Worm (Caenorhabditis elegans): ENCODE measurements around the gene znf-782.
A peak's percentile ranks its signal among the peaks of the same experiment; 100 is the strongest.

The znf-782 gene

DNA sequence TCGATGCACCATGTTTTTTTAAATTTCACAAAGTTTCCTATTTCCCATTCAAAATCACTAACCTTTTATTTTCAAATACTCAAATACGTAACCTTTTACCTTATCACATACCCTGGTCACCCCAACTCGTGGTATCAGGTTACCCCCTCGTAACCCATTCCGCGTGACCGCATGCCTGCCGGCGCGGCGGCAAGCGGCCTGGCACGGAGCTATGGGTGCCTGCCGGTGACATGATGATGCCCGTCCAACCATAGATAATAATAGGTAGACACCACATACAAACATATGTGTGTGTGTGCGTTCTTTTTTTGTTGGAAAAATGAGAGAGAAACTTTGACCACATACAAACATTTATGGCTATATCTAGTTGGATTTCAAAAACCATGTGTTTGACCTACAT lies 1.8 kb downstream of the znf-782 start:
- TF ChIP-seq F13C5.2 (tag; optimal IDR thresholded peaks at IDR 0.05) (no peak), hnd-1 (tag; optimal IDR thresholded peaks at IDR 0.05) (no peak), ceh-13 (GFP tag; optimal IDR thresholded peaks at IDR 0.05) (no peak), tbx-37 (GFP tag; conservative IDR thresholded peaks at IDR 0.05) (no peak), ets-7 (tag; optimal IDR thresholded peaks at IDR 0.05) (no peak), tra-4 (tag; optimal IDR thresholded peaks at IDR 0.05) (no peak), sea-1 (GFP tag; conservative IDR thresholded peaks at IDR 0.05) (no peak), tbx-11 (GFP tag; IDR thresholded peaks at IDR 0.05) (no peak), hmg-4 (GFP tag; optimal IDR thresholded peaks at IDR 0.05) (no peak), scrt-1 (GFP tag; IDR thresholded peaks at IDR 0.05) (no peak)

ce11 chrIV:1064289-1064848 lies 3.0 kb downstream of the znf-782 start:
- TF ChIP-seq sea-1 (GFP tag; conservative IDR thresholded peaks at IDR 0.05), result no peak
- no peak for TF ChIP-seq ets-7 (tag; optimal IDR thresholded peaks at IDR 0.05)
- TF ChIP-seq B0310.2 (tag; optimal IDR thresholded peaks at IDR 0.05), result no peak
- TF ChIP-seq hmbx-1 (tag; optimal IDR thresholded peaks at IDR 0.05), result no peak
- TF ChIP-seq ama-1 (optimal IDR thresholded peaks at IDR 0.05), result no peak

DNA sequence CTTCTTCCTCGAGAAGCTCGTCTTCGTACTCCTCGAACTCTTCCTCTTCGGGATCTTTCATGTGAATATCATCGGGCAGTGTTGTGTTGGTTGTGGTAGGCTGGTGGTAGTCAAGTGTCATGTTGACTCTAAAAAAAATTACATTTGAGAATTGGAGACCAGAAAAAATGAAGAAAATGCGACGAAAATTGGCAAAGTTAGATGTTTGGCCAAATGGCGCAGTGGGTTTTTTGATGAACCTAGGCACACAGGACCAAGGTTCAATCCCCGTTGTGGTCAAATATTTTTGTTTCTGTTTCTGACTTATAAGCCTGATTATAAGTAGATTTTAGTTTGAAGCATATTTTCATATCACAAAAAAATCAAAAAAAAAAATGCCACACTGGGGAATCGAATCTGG lies 4.3 kb downstream of the znf-782 start:
- TF ChIP-seq tbx-11 (GFP tag; IDR thresholded peaks at IDR 0.05), result no peak
- no peak for TF ChIP-seq ceh-13 (GFP tag; optimal IDR thresholded peaks at IDR 0.05)
- no peak for TF ChIP-seq aly-1 (tag; optimal IDR thresholded peaks at IDR 0.05)
- no peak for TF ChIP-seq B0310.2 (tag; optimal IDR thresholded peaks at IDR 0.05)
- no peak for TF ChIP-seq sea-1 (GFP tag; conservative IDR thresholded peaks at IDR 0.05)
- TF ChIP-seq ama-1 (optimal IDR thresholded peaks at IDR 0.05), result no peak
- TF ChIP-seq ceh-36 (tag; optimal IDR thresholded peaks at IDR 0.05), result no peak
- TF ChIP-seq hmg-4 (GFP tag; optimal IDR thresholded peaks at IDR 0.05), result no peak
- TF ChIP-seq ets-7 (tag; optimal IDR thresholded peaks at IDR 0.05), result no peak
- no peak for TF ChIP-seq hnd-1 (tag; optimal IDR thresholded peaks at IDR 0.05)
- no peak for TF ChIP-seq tbx-37 (GFP tag; conservative IDR thresholded peaks at IDR 0.05)
- TF ChIP-seq scrt-1 (GFP tag; IDR thresholded peaks at IDR 0.05), result no peak
- no peak for TF ChIP-seq F13C5.2 (tag; optimal IDR thresholded peaks at IDR 0.05)
- TF ChIP-seq hmbx-1 (tag; optimal IDR thresholded peaks at IDR 0.05), result no peak
- TF ChIP-seq tra-4 (tag; optimal IDR thresholded peaks at IDR 0.05), result no peak

DNA sequence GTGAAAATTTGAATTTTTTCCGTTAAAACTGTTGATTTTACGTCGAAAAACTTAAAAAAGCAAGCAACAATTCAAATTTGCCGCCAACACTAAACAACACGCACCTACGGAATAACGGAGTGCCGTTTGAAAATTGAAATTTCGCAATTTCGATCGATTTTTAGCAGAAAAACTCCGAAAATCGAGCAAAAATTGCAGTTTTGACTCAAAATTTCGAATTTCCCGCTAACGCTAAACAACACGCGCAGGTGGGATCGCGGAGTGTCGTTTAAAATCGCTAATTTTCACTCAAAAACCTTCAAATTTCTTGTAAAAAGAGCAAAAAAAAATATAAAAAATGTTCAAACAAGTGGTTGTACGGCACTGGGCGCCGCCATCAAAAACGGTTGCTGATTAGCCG lies 8.8 kb downstream of the znf-782 start:
- no peak for TF ChIP-seq tbx-11 (GFP tag; IDR thresholded peaks at IDR 0.05)
- TF ChIP-seq scrt-1 (GFP tag; IDR thresholded peaks at IDR 0.05), result no peak
- TF ChIP-seq sea-1 (GFP tag; conservative IDR thresholded peaks at IDR 0.05), result no peak
- no peak for TF ChIP-seq B0310.2 (tag; optimal IDR thresholded peaks at IDR 0.05)
- TF ChIP-seq hmbx-1 (tag; optimal IDR thresholded peaks at IDR 0.05), result no peak
- no peak for TF ChIP-seq tbx-37 (GFP tag; conservative IDR thresholded peaks at IDR 0.05)
- TF ChIP-seq ets-7 (tag; optimal IDR thresholded peaks at IDR 0.05), result no peak
- no peak for TF ChIP-seq pes-1 (GFP tag; IDR thresholded peaks at IDR 0.05)
- no peak for TF ChIP-seq ama-1 (optimal IDR thresholded peaks at IDR 0.05)
- TF ChIP-seq F13C5.2 (tag; optimal IDR thresholded peaks at IDR 0.05), result no peak
- TF ChIP-seq ceh-36 (tag; optimal IDR thresholded peaks at IDR 0.05), result no peak
- TF ChIP-seq hnd-1 (tag; optimal IDR thresholded peaks at IDR 0.05), result no peak
- no peak for TF ChIP-seq aly-1 (tag; optimal IDR thresholded peaks at IDR 0.05)

DNA sequence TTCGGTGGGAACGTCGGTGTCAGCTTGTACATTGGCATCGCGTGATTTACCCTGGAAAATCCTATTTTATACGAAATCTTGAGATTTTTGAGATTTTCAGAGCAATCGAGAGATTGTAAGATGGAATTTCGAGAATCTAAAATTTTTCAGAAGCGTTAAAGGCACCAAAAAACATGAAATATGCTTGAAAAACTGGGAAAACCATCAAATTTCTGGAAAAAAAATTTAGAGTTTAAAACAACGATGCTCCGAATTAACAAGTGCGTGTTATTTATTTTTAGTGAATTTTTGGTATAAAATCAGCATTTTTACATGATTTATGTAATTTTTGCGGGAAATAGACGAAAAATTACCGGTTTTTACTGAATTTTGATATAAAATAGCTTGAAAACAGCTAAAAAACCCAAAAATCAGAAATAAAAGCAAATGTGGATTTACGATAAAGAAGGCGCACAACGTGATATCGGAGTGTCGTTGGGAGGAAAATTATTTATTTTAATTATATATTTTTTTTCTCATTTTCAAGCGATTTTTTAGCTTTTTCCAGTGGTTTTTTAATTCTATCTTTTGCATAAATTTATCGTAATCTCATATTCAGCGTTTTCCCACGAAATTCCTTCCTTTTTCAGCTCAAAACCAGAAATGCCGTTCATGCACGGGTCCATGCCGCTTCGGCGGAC lies 10.9 kb downstream of the znf-782 start, which contains the start of the genes Y55F3AM.13 and mrps-25:
TSS of gene Y55F3AM.13 (minus strand) at position 51 of the 680 bp plus-strand sequence.
TSS of gene mrps-25 (plus strand) at position 630 of the 680 bp plus-strand sequence.
- TF ChIP-seq tra-4 (tag; optimal IDR thresholded peaks at IDR 0.05) (no peak), ets-7 (tag; optimal IDR thresholded peaks at IDR 0.05) (no peak), aly-1 (tag; optimal IDR thresholded peaks at IDR 0.05) (no peak), F13C5.2 (tag; optimal IDR thresholded peaks at IDR 0.05) (no peak), ceh-13 (GFP tag; optimal IDR thresholded peaks at IDR 0.05) (no peak), hmbx-1 (tag; optimal IDR thresholded peaks at IDR 0.05) (no peak), ama-1 (optimal IDR thresholded peaks at IDR 0.05) (no peak), flt-1 (GFP tag; IDR thresholded peaks at IDR 0.05) (no peak), hmg-4 (GFP tag; optimal IDR thresholded peaks at IDR 0.05) (no peak), pes-1 (GFP tag; IDR thresholded peaks at IDR 0.05) (no peak), ceh-36 (tag; optimal IDR thresholded peaks at IDR 0.05) (no peak)

DNA sequence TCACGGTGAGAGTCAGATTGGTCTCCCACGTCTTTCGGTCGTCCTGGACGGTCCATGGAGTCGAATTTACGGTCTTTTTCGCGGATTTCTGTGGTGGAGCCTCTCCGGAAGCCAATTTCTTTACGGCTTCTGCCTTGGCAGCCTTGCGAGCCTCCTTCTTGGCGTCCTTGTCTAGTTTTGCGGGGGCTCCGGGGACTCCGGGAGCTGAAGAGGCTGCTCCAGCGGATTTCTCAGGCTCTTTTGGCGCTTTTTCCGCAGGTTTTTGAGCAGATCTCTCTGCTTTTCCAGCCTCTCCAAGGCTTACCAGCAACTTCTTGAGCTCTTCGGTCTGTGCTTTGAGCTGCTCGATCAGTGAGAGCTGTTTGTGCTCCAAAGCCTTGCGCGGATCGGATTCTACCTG lies 11.6 kb downstream of the znf-782 start:
- TF ChIP-seq tbx-37 (GFP tag; conservative IDR thresholded peaks at IDR 0.05) (no peak), ama-1 (optimal IDR thresholded peaks at IDR 0.05) (no peak), scrt-1 (GFP tag; IDR thresholded peaks at IDR 0.05) (no peak), hmbx-1 (tag; optimal IDR thresholded peaks at IDR 0.05) (no peak), ceh-36 (tag; optimal IDR thresholded peaks at IDR 0.05) (no peak), sea-1 (GFP tag; conservative IDR thresholded peaks at IDR 0.05) (no peak), B0310.2 (tag; optimal IDR thresholded peaks at IDR 0.05) (no peak), aly-1 (tag; optimal IDR thresholded peaks at IDR 0.05) (no peak), hmg-4 (GFP tag; optimal IDR thresholded peaks at IDR 0.05) (no peak), tra-4 (tag; optimal IDR thresholded peaks at IDR 0.05) (no peak), tbx-11 (GFP tag; IDR thresholded peaks at IDR 0.05) (no peak), ets-7 (tag; optimal IDR thresholded peaks at IDR 0.05) (no peak), hnd-1 (tag; optimal IDR thresholded peaks at IDR 0.05) (no peak), F13C5.2 (tag; optimal IDR thresholded peaks at IDR 0.05) (no peak), ceh-13 (GFP tag; optimal IDR thresholded peaks at IDR 0.05) (no peak), flt-1 (GFP tag; IDR thresholded peaks at IDR 0.05) (no peak), pes-1 (GFP tag; IDR thresholded peaks at IDR 0.05) (no peak)

- TF ChIP-seq ceh-13 (GFP tag; optimal IDR thresholded peaks at IDR 0.05) (no peak), hnd-1 (tag; optimal IDR thresholded peaks at IDR 0.05) (no peak), pes-1 (GFP tag; IDR thresholded peaks at IDR 0.05) (no peak), scrt-1 (GFP tag; IDR thresholded peaks at IDR 0.05) (no peak), hmg-4 (GFP tag; optimal IDR thresholded peaks at IDR 0.05) (no peak), tra-4 (tag; optimal IDR thresholded peaks at IDR 0.05) (peak; percentile 40)
Measured at ce11 chrIV:1054736-1055135, 12.6 kb downstream of the znf-782 start, which contains the start of gene dcap-1. Gene dcap-1 (minus strand): TSS chrIV:1054794.
